Worm (Caenorhabditis elegans): ENCODE data around the gene F07B7.7.
"Not testable (repeated sequence)": the region's sequence is repeated elsewhere in the genome, so short reads cannot be mapped to it uniquely, and the experiment has no call there.

Gene F07B7.7

ce11 chrV:8861949-8862348, 26.5 kb downstream of the F07B7.7 start, which contains the start of gene F07B7.12:
Gene F07B7.12 (minus strand): TSS chrV:8862049.
- not testable (repeated sequence) for TF ChIP-seq lsy-2 (tag; optimal IDR thresholded peaks at IDR 0.05); flh-1 (GFP tag; optimal IDR thresholded peaks at IDR 0.05); nhr-12 (tag; optimal IDR thresholded peaks at IDR 0.05)

Measured in whole organism, mixed stage, embryonic.